Worm (Caenorhabditis elegans): Measurements from ENCODE around the gene ZK994.6.

- TF ChIP-seq nhr-6 (tag; optimal IDR thresholded peaks at IDR 0.05) (no peak), mdl-1 (tag; optimal IDR thresholded peaks at IDR 0.05) (no peak), nhr-25 (tag; optimal IDR thresholded peaks at IDR 0.05) (no peak), ceh-16 (tag; optimal IDR thresholded peaks at IDR 0.05) (no peak), unc-62 (GFP tag; optimal IDR thresholded peaks at IDR 0.05) (no peak), zag-1 (tag; optimal IDR thresholded peaks at IDR 0.05) (no peak), dmd-4 (tag; optimal IDR thresholded peaks at IDR 0.05) (no peak), ztf-11 (tag; optimal IDR thresholded peaks at IDR 0.05) (no peak), nhr-11 (tag; optimal IDR thresholded peaks at IDR 0.05) (no peak), ama-1 (optimal IDR thresholded peaks at IDR 0.05) (no peak), aly-2 (tag; optimal IDR thresholded peaks at IDR 0.05) (no peak)
These were observed 22.0 kb upstream of the ZK994.6 start, which contains the start of gene otpl-5 for ce11 chrV:8529219-8529618.

Measured in whole organism, L2 larva.